Worm (Caenorhabditis elegans): ENCODE results near the gene W02C12.2.
A peak's percentile ranks its signal among the peaks of the same experiment; 100 is the strongest.

W02C12.2 gene

DNA sequence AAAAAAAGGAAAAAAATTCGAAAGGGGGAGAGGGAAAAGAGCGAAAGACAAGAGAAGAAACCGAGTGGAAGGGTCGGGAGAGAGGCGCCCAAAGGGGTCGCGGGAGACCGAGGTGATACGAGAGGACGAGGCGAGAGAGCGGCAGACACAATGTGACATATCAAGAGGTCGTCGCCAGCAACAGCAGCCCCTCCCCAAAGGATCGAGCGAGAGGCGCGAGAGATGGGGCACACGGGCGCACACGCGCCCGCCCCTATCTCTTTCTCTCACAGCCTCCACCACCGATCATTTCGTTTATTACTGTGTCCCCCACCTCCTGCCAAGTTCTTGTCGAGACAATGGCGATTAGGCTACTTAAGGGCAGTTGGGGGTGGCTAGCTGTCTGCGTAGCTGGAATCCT is 20.4 kb upstream of the W02C12.2 start (continued):
- no peak for TF ChIP-seq F39B2.1 (GFP tag; IDR thresholded peaks at IDR 0.05)
- TF ChIP-seq lin-54 (GFP tag; optimal IDR thresholded peaks at IDR 0.05) = peak; percentile 53
- TF ChIP-seq nfyb-1 (GFP tag; IDR thresholded peaks at IDR 0.05) = peak; percentile 15; the same call in 1 of the 2 replicates
- TF ChIP-seq die-1 (tag; optimal IDR thresholded peaks at IDR 0.05) = no peak
- TF ChIP-seq fkh-3 (tag; optimal IDR thresholded peaks at IDR 0.05) = no peak

- TF ChIP-seq nfyb-1 (GFP tag; IDR thresholded peaks at IDR 0.05) (no peak), F57C9.4 (tag; optimal IDR thresholded peaks at IDR 0.05) (no peak), snpc-1.1 (tag; optimal IDR thresholded peaks at IDR 0.05; ENCODE audit: insufficient read depth) (no peak), nhr-80 (tag; optimal IDR thresholded peaks at IDR 0.05) (peak; percentile 21), K11D2.4 (GFP tag; IDR thresholded peaks at IDR 0.05) (no peak), ets-4 (GFP tag; optimal IDR thresholded peaks at IDR 0.05) (peak; percentile 34), snpc-1.3 (tag; optimal IDR thresholded peaks at IDR 0.05; ENCODE audit: insufficient read depth) (no peak), D2030.7 (GFP tag; IDR thresholded peaks at IDR 0.05) (no peak), efl-1 (GFP tag; optimal IDR thresholded peaks at IDR 0.05) (no peak), fkh-3 (tag; optimal IDR thresholded peaks at IDR 0.05) (no peak), sea-2 (GFP tag; IDR thresholded peaks at IDR 0.05) (no peak), hsf-1 (GFP tag; IDR thresholded peaks at IDR 0.05) (no peak), ceh-27 (GFP tag; optimal IDR thresholded peaks at IDR 0.05) (no peak), atf-7 (tag; optimal IDR thresholded peaks at IDR 0.05) (peak; percentile 15), F23B12.7 (tag; optimal IDR thresholded peaks at IDR 0.05; ENCODE audit: insufficient read depth) (no peak), B0035.1 (tag; optimal IDR thresholded peaks at IDR 0.05) (no peak), unc-130 (GFP tag; optimal IDR thresholded peaks at IDR 0.05) (no peak), Y53G8AR.9 (GFP tag; conservative IDR thresholded peaks at IDR 0.05) (no peak), aptf-2 (GFP tag; conservative IDR thresholded peaks at IDR 0.05) (no peak), T07F8.4 (tag; optimal IDR thresholded peaks at IDR 0.05) (no peak), pbrm-1 (GFP tag; IDR thresholded peaks at IDR 0.05) (no peak), die-1 (tag; optimal IDR thresholded peaks at IDR 0.05) (no peak), mcd-1 (GFP tag; IDR thresholded peaks at IDR 0.05) (no peak), rec-8 (tag; optimal IDR thresholded peaks at IDR 0.05) (no peak), athp-1 (tag; optimal IDR thresholded peaks at IDR 0.05) (no peak), ceh-91 (GFP tag; IDR thresholded peaks at IDR 0.05) (no peak), Y56A3A.18 (GFP tag; IDR thresholded peaks at IDR 0.05) (no peak)
These were observed 19.5 kb upstream of the W02C12.2 start for ce11 chrIV:4027106-4027888.

DNA sequence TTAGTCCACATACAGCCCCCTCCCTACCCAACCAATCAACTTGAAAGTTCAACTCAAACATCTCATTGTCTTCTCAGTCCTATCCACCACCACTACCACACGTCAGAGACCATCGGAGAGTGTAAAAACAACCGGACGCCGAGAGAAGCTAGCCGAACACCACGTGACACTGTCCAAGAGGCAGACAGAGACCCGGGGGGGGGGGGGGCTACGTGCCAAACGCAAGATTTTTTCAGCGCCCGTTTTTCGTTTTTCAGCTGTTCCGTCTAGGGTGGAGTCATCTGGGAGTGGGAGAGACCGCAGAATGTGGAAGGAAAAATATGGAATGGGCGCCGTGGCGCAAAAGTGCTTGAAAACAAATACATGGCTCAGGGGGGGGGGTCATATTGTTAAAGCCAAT is 18.1 kb upstream of the W02C12.2 start:
- TF ChIP-seq hmg-1.2 (GFP tag; IDR thresholded peaks at IDR 0.05) (peak; percentile 25; the same call in 1 of the 2 replicates), ztf-26 (tag; optimal IDR thresholded peaks at IDR 0.05) (no peak), rec-8 (tag; optimal IDR thresholded peaks at IDR 0.05) (no peak), attf-5 (GFP tag; optimal IDR thresholded peaks at IDR 0.05) (peak; percentile 50), mcd-1 (GFP tag; IDR thresholded peaks at IDR 0.05) (peak; percentile 53; the same call in 1 of the 2 replicates), dox-1 (GFP tag; IDR thresholded peaks at IDR 0.05) (0 out of 2 replicates have a peak, but pooled peaks have one; percentile 34), ztf-22 (GFP tag; optimal IDR thresholded peaks at IDR 0.05) (peak; percentile 39), ceh-58 (GFP tag; IDR thresholded peaks at IDR 0.05) (no peak), hmg-20 (GFP tag; IDR thresholded peaks at IDR 0.05) (no peak), madf-6 (GFP tag; IDR thresholded peaks at IDR 0.05) (no peak), chd-7 (tag; optimal IDR thresholded peaks at IDR 0.05) (peak; percentile 75), C17E4.6 (GFP tag; IDR thresholded peaks at IDR 0.05) (no peak), ztf-25 (GFP tag; IDR thresholded peaks at IDR 0.05) (no peak), B0336.3 (GFP tag; IDR thresholded peaks at IDR 0.05) (0 out of 2 replicates have a peak, but pooled peaks have one; percentile 32), ceh-91 (GFP tag; IDR thresholded peaks at IDR 0.05) (no peak), zfh-2 (GFP tag; conservative IDR thresholded peaks at IDR 0.05) (peak; percentile 94), K11D2.4 (GFP tag; IDR thresholded peaks at IDR 0.05) (peak; percentile 32; the same call in 1 of the 2 replicates), dpff-1 (tag; optimal IDR thresholded peaks at IDR 0.05) (no peak), egl-44 (GFP tag; IDR thresholded peaks at IDR 0.05) (0 out of 2 replicates have a peak, but pooled peaks have one; percentile 29), unc-130 (GFP tag; optimal IDR thresholded peaks at IDR 0.05) (no peak), unc-62 (GFP tag; optimal IDR thresholded peaks at IDR 0.05) (no peak)
